Fruit fly (Drosophila melanogaster) whole organism, wandering third instar larva: ENCODE data around the gene Irk1.

Experiments
- Abd-B ChIP-seq: fragments of >200 bp; optimal IDR thresholded peaks from 2 replicates; lab custom pipeline; 2017; ENCODE audit warnings: missing biosample characterization, missing genetic modification characterization
- CG32264 ChIP-seq: fragments of 200-800 bp; sonication (Bioruptor generic); optimal IDR thresholded peaks from 2 replicates; lab custom pipeline; 2016; ENCODE audit warnings: missing biosample characterization, missing genetic modification characterization
- CG9705 ChIP-seq: fragments of 200-800 bp; sonication (Bioruptor generic); optimal IDR thresholded peaks from 2 replicates; lab custom pipeline; 2018; ENCODE audit warnings: missing biosample characterization, mild to moderate bottlenecking, missing genetic modification characterization
- CrebA ChIP-seq: fragments of 200-800 bp; sonication (Bioruptor generic); optimal IDR thresholded peaks from 2 replicates; lab custom pipeline; 2016; ENCODE audit warnings: missing biosample characterization, mild to moderate bottlenecking, missing genetic modification characterization, borderline replicate concordance
- Dfd ChIP-seq: fragments of >200 bp; optimal IDR thresholded peaks from 2 replicates; lab custom pipeline; 2017; ENCODE audit warnings: missing biosample characterization, missing genetic modification characterization
- Dif ChIP-seq: fragments of 200-275, 200-300 bp; sonication (Bioruptor generic); optimal IDR thresholded peaks from 2 replicates; lab custom pipeline; 2018; ENCODE audit warnings: missing biosample characterization, missing genetic modification characterization; ENCODE audit not compliant: partially characterized antibody
- GATAd ChIP-seq: sonication (Bioruptor generic); optimal IDR thresholded peaks from 2 replicates; lab custom pipeline; 2016; ENCODE audit warnings: missing biosample characterization, missing genetic modification characterization
- HLH106 ChIP-seq: fragments of 200-800 bp; optimal IDR thresholded peaks from 3 replicates; lab custom pipeline; 2019; ENCODE audit warnings: missing biosample characterization, mild to moderate bottlenecking, missing genetic modification characterization, moderate library complexity
- Hnf4 ChIP-seq: fragments of 200-800 bp; sonication (Bioruptor generic); optimal IDR thresholded peaks from 2 replicates; lab custom pipeline; 2016; ENCODE audit warnings: missing biosample characterization, mild to moderate bottlenecking, missing genetic modification characterization
- Hr78 ChIP-seq: fragments of >200 bp; optimal IDR thresholded peaks from 2 replicates; lab custom pipeline; 2017; ENCODE audit warnings: missing biosample characterization, missing genetic modification characterization
- Hr83 ChIP-seq: fragments of 200-300 bp; sonication (Bioruptor generic); optimal IDR thresholded peaks from 2 replicates; lab custom pipeline; 2016; ENCODE audit warnings: missing biosample characterization, mild to moderate bottlenecking, missing genetic modification characterization, moderate library complexity; ENCODE audit not compliant: poor library complexity, severe bottlenecking
- Jra ChIP-seq: sonication (Bioruptor generic); optimal IDR thresholded peaks from 2 replicates; lab custom pipeline; 2016; ENCODE audit warnings: missing biosample characterization, missing genetic modification characterization
- Mio ChIP-seq: sonication (Bioruptor generic); optimal IDR thresholded peaks from 2 replicates; lab custom pipeline; 2016; ENCODE audit warnings: missing biosample characterization, missing genetic modification characterization
- Myc ChIP-seq: fragments of >200 bp; optimal IDR thresholded peaks from 2 replicates; lab custom pipeline; 2017
- N ChIP-seq: fragments of >200 bp; optimal IDR thresholded peaks from 2 replicates; lab custom pipeline; 2018; ENCODE audit warnings: missing biosample characterization, missing external identifiers, missing genetic modification characterization
- OdsH ChIP-seq: fragments of 200-800 bp; sonication (Bioruptor generic); optimal IDR thresholded peaks from 2 replicates; lab custom pipeline; 2016; ENCODE audit warnings: missing biosample characterization, mild to moderate bottlenecking, missing genetic modification characterization
- Rel ChIP-seq, 2 experiments: fragments of 200-800 bp; sonication (Bioruptor generic) in 1 of 2; optimal IDR thresholded peaks; 2 replicates in 1 of 2; 3 replicates in 1 of 2; lab custom pipeline; 2016 to 2019; ENCODE audit warnings: mild to moderate bottlenecking in 2 of 2, missing biosample characterization in 2 of 2, missing genetic modification characterization in 2 of 2, moderate library complexity in 1 of 2
- Sp1 ChIP-seq: fragments of 200-800 bp; sonication (Bioruptor generic); optimal IDR thresholded peaks from 3 replicates; lab custom pipeline; 2019; ENCODE audit warnings: missing biosample characterization, mild to moderate bottlenecking, missing genetic modification characterization, moderate library complexity
- Vsx2 ChIP-seq: fragments of 200-300, 225-300 bp; sonication (Bioruptor generic); optimal IDR thresholded peaks from 2 replicates; lab custom pipeline; 2018; ENCODE audit warnings: missing biosample characterization, missing genetic modification characterization; ENCODE audit not compliant: partially characterized antibody
- br ChIP-seq: fragments of 200-800 bp; sonication (Bioruptor generic); optimal IDR thresholded peaks from 2 replicates; lab custom pipeline; 2016; ENCODE audit warnings: missing biosample characterization, missing genetic modification characterization
- brk ChIP-seq: fragments of 200-800 bp; sonication (Bioruptor generic); optimal IDR thresholded peaks from 2 replicates; lab custom pipeline; 2016; ENCODE audit warnings: missing biosample characterization, mild to moderate bottlenecking, missing genetic modification characterization
- dl ChIP-seq, 2 experiments: fragments of 175-275, 200-275 bp in 1 of 2; fragments of 200-275 bp in 1 of 2; sonication (Bioruptor generic); optimal IDR thresholded peaks; lab custom pipeline; 2018; ENCODE audit warnings: mild to moderate bottlenecking in 2 of 2, missing biosample characterization in 2 of 2, missing genetic modification characterization in 2 of 2, moderate library complexity in 2 of 2; ENCODE audit not compliant: partially characterized antibody in 2 of 2, insufficient read depth in 1 of 2
- dmrt93B ChIP-seq: fragments of 200-800 bp; sonication (Bioruptor generic); optimal IDR thresholded peaks from 2 replicates; lab custom pipeline; 2018; ENCODE audit warnings: missing biosample characterization, mild to moderate bottlenecking, missing genetic modification characterization
- dsf ChIP-seq: sonication (Bioruptor generic); optimal IDR thresholded peaks from 2 replicates; lab custom pipeline; 2016; ENCODE audit warnings: missing biosample characterization, missing genetic modification characterization, borderline replicate concordance
- ey ChIP-seq: fragments of 200-800 bp; sonication (Bioruptor generic); optimal IDR thresholded peaks from 2 replicates; lab custom pipeline; 2016; ENCODE audit warnings: missing biosample characterization, missing genetic modification characterization
- foxo ChIP-seq, 2 experiments: fragments of 200-800 bp; sonication (Bioruptor generic); optimal IDR thresholded peaks; 2 replicates in 1 of 2; 3 replicates in 1 of 2; lab custom pipeline; 2016 to 2017; ENCODE audit warnings: missing biosample characterization in 2 of 2, missing genetic modification characterization in 2 of 2
- fru ChIP-seq: fragments of 200-800 bp; sonication (Bioruptor generic); optimal IDR thresholded peaks from 3 replicates; lab custom pipeline; 2016; ENCODE audit warnings: missing biosample characterization, mild to moderate bottlenecking, missing genetic modification characterization
- h ChIP-seq: fragments of 200-800 bp; sonication (Bioruptor generic); optimal IDR thresholded peaks from 3 replicates; lab custom pipeline; 2016; ENCODE audit warnings: missing biosample characterization, mild to moderate bottlenecking, missing genetic modification characterization
- jim ChIP-seq: fragments of 175-275, 200-325 bp; sonication (Bioruptor generic); optimal IDR thresholded peaks from 2 replicates; lab custom pipeline; 2016; ENCODE audit warnings: missing biosample characterization, mild to moderate bottlenecking, missing genetic modification characterization
- lola ChIP-seq: fragments of >200 bp; optimal IDR thresholded peaks from 2 replicates; lab custom pipeline; 2017; ENCODE audit warnings: missing biosample characterization, missing genetic modification characterization
- pan ChIP-seq: fragments of >200 bp; optimal IDR thresholded peaks from 2 replicates; lab custom pipeline; 2017
- psq ChIP-seq: fragments of 200-800 bp; sonication (Bioruptor generic); optimal IDR thresholded peaks from 3 replicates; lab custom pipeline; 2017; ENCODE audit warnings: missing biosample characterization, mild to moderate bottlenecking, missing genetic modification characterization, moderate library complexity
- rgr ChIP-seq: fragments of 200-800 bp; sonication (Bioruptor generic); optimal IDR thresholded peaks from 3 replicates; lab custom pipeline; 2016; ENCODE audit warnings: missing biosample characterization, mild to moderate bottlenecking, missing genetic modification characterization
- sage ChIP-seq: fragments of 200-800 bp; sonication (Bioruptor generic); optimal IDR thresholded peaks from 2 replicates; lab custom pipeline; 2016; ENCODE audit warnings: missing biosample characterization, mild to moderate bottlenecking, missing genetic modification characterization
- sv ChIP-seq: fragments of 200-800 bp; sonication (Bioruptor generic); optimal IDR thresholded peaks from 3 replicates; lab custom pipeline; 2016; ENCODE audit warnings: missing biosample characterization, missing genetic modification characterization
- tai ChIP-seq: sonication (Bioruptor generic); optimal IDR thresholded peaks from 2 replicates; lab custom pipeline; 2016; ENCODE audit warnings: missing biosample characterization, missing genetic modification characterization
- usp ChIP-seq: fragments of >200 bp; optimal IDR thresholded peaks from 2 replicates; lab custom pipeline; 2017; ENCODE audit warnings: missing biosample characterization, missing genetic modification characterization
- woc ChIP-seq: sonication (Bioruptor generic); optimal IDR thresholded peaks from 2 replicates; lab custom pipeline; 2016; ENCODE audit warnings: missing biosample characterization, mild to moderate bottlenecking, missing genetic modification characterization

Gene Irk1

dm6 chr3R:23145681-23146080, 22.4 kb upstream of the Irk1 start:
- TF ChIP-seq CG32264 (GFP tag; lab: Kevin White, UChicago) (no peak), br (GFP tag; lab: Kevin White, UChicago) (no peak), GATAd (GFP tag; lab: Kevin White, UChicago) (no peak), Rel (GFP tag; optimal IDR thresholded peaks at IDR 0.05; lab: Kevin White, UChicago) (no peak), Rel (tag; optimal IDR thresholded peaks at IDR 0.05; lab: Kevin White, UChicago) (no peak), Sp1 (GFP tag; lab: Kevin White, UChicago) (no peak), Jra (GFP tag; lab: Kevin White, UChicago) (no peak), dsf (GFP tag; lab: Kevin White, UChicago) (no peak), Dif (GFP tag; lab: Kevin White, UChicago) (no peak), Vsx2 (GFP tag; lab: Kevin White, UChicago) (no peak), pan (lab: Kevin White, UChicago) (no peak), tai (GFP tag; lab: Kevin White, UChicago) (no peak)

- TF ChIP-seq h: no peak
- no peak for TF ChIP-seq Rel (GFP tag; optimal IDR thresholded peaks at IDR 0.05; lab: Kevin White, UChicago)
- TF ChIP-seq Rel (tag; optimal IDR thresholded peaks at IDR 0.05; lab: Kevin White, UChicago): no peak
- no peak for TF ChIP-seq sv (GFP tag; lab: Kevin White, UChicago)
- no peak for TF ChIP-seq brk (GFP tag; lab: Kevin White, UChicago)
Observed at dm6 chr3R:23147058-23147457, 21.1 kb upstream of the Irk1 start.

- no peak for TF ChIP-seq usp (GFP tag; lab: Kevin White, UChicago)
- TF ChIP-seq sv (GFP tag; lab: Kevin White, UChicago): no peak
- peak; percentile 55 for TF ChIP-seq fru (GFP tag; lab: Kevin White, UChicago)
- peak; percentile 7 for TF ChIP-seq Hnf4 (GFP tag; lab: Kevin White, UChicago)
- TF ChIP-seq tai (GFP tag; lab: Kevin White, UChicago): no peak
- TF ChIP-seq psq (GFP tag; lab: Kevin White, UChicago): peak; percentile 11
- no peak for TF ChIP-seq pan (lab: Kevin White, UChicago)
- peak; percentile 50 for TF ChIP-seq Sp1 (GFP tag; lab: Kevin White, UChicago)
- peak; percentile 36 for TF ChIP-seq dmrt93B (GFP tag; lab: Kevin White, UChicago)
- TF ChIP-seq Dif (GFP tag; lab: Kevin White, UChicago): no peak
- TF ChIP-seq br (GFP tag; lab: Kevin White, UChicago): peak; percentile 63
- TF ChIP-seq h: peak; percentile 82
- TF ChIP-seq Vsx2 (GFP tag; lab: Kevin White, UChicago): no peak
- no peak for TF ChIP-seq jim
- TF ChIP-seq Myc (lab: Kevin White, UChicago): no peak
- TF ChIP-seq N: no peak
- TF ChIP-seq ey (GFP tag; lab: Kevin White, UChicago): peak; percentile 43
- no peak for TF ChIP-seq Abd-B (GFP tag; lab: Kevin White, UChicago)
- no peak for TF ChIP-seq CG9705 (GFP tag; lab: Kevin White, UChicago)
- TF ChIP-seq GATAd (GFP tag; lab: Kevin White, UChicago): no peak
- no peak for TF ChIP-seq Hr83 (GFP tag; lab: Kevin White, UChicago)
- TF ChIP-seq HLH106 (tag; lab: Kevin White, UChicago): peak; percentile 62
- peak; percentile 42 for TF ChIP-seq OdsH (GFP tag; lab: Kevin White, UChicago)
- no peak for TF ChIP-seq sage
- no peak for TF ChIP-seq Hr78 (GFP tag; lab: Kevin White, UChicago)
- TF ChIP-seq dl (GFP tag; optimal IDR thresholded peaks at IDR 0.05; lab: Kevin White, UChicago; ENCODE audit: insufficient read depth in 1 of 2, partially characterized antibody in 2 of 2): no peak
- peak in 1 of 2 experiments; percentile 49 for TF ChIP-seq foxo (GFP tag; optimal IDR thresholded peaks at IDR 0.05; lab: Kevin White, UChicago)
- no peak for TF ChIP-seq CrebA (GFP tag; lab: Kevin White, UChicago)
- no peak for TF ChIP-seq Jra (GFP tag; lab: Kevin White, UChicago)
- TF ChIP-seq brk (GFP tag; lab: Kevin White, UChicago): no peak
- no peak for TF ChIP-seq Mio (GFP tag; lab: Kevin White, UChicago)
- TF ChIP-seq dsf (GFP tag; lab: Kevin White, UChicago): no peak
- TF ChIP-seq CG32264 (GFP tag; lab: Kevin White, UChicago): no peak
- TF ChIP-seq Dfd: no peak
- peak; percentile 52 for TF ChIP-seq rgr (GFP tag; lab: Kevin White, UChicago)
- no peak for TF ChIP-seq lola
- TF ChIP-seq Rel (GFP tag; optimal IDR thresholded peaks at IDR 0.05; lab: Kevin White, UChicago): no peak
- TF ChIP-seq Rel (tag; optimal IDR thresholded peaks at IDR 0.05; lab: Kevin White, UChicago): no peak
- peak; percentile 30 for TF ChIP-seq woc (GFP tag; lab: Kevin White, UChicago)
- TF ChIP-seq, all 38 proteins: peak for 13
Observed at dm6 chr3R:23147625-23148024, 20.5 kb upstream of the Irk1 start.
